Worm (Caenorhabditis elegans): ENCODE data around the gene kbp-2.

ce11 chrIII:4900260-4900659, 3.4 kb downstream of the kbp-2 start, which contains the start of gene tag-340:
- TF ChIP-seq pha-4 (tag; optimal IDR thresholded peaks at IDR 0.05) (no peak), jun-1 (tag; optimal IDR thresholded peaks at IDR 0.05) (no peak)

Data from whole organism, L3 larva.